Fruit fly (Drosophila melanogaster): ENCODE results near the gene trol.

DNA sequence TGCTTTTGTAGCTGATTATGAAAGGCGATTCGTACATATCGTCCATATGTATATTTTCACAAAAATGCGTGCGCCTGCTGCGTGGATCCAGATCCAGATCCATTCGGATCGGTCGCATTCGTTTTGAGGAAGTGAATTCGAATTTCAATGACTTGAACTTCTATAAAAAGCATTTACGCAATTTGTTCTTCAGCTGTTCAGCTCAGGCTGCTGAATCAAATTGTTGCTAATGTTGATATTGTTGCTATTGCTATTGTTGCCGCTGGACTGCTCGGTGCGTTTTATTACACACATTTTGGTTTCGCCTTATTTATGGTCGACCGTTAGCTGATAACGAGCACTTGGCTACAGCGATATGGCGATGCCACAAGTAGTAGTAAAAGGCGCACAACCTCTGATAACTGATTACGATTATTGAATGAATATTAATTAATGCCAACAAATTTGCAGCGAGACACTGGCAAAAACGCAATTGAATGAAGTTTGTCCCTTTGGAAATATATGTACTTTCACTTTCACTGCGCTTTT is 13.9 kb downstream of the trol start:
- TF ChIP-seq Crg-1 (GFP tag; optimal IDR thresholded peaks at IDR 0.05) (no peak), Clk (GFP tag; optimal IDR thresholded peaks at IDR 0.05) (no peak)

All from whole organism, adult.